Fruit fly (Drosophila melanogaster) whole organism, embryonic: ENCODE data around the gene Lcp65Ag1.

Source experiments
- B-H1 ChIP-seq: fragments of 200-800 bp; sonication (Bioruptor generic); IDR thresholded peaks from 3 replicates; pipeline ENCODE4 v1.3.6; 2022; ENCODE audit warnings: missing biosample characterization, missing genetic modification characterization
- Blimp-1 ChIP-seq: fragments of 200-800 bp; sonication (Bioruptor generic); optimal IDR thresholded peaks from 3 replicates; lab custom pipeline; 2018; ENCODE audit warnings: missing biosample characterization, missing genetic modification characterization, mild to moderate bottlenecking, moderate library complexity, missing genetic modification reagents
- CG10267 ChIP-seq: fragments of 200-800 bp; sonication (Bioruptor generic); optimal IDR thresholded peaks from 2 replicates; lab custom pipeline; 2018; ENCODE audit warnings: missing biosample characterization, mild to moderate bottlenecking, missing genetic modification characterization, moderate library complexity
- CG10431 ChIP-seq: fragments of 200-800 bp; sonication (Bioruptor generic); optimal IDR thresholded peaks from 3 replicates; lab custom pipeline; 2018; ENCODE audit warnings: missing biosample characterization, mild to moderate bottlenecking, missing genetic modification characterization
- CG10979 ChIP-seq: fragments of 200-800 bp; sonication (Bioruptor generic); optimal IDR thresholded peaks from 2 replicates; lab custom pipeline; 2018; ENCODE audit warnings: missing biosample characterization, mild to moderate bottlenecking, missing genetic modification characterization, moderate library complexity
- CG12391 ChIP-seq: fragments of 200-800 bp; sonication (Bioruptor generic); optimal IDR thresholded peaks from 3 replicates; lab custom pipeline; 2018; ENCODE audit warnings: missing biosample characterization, mild to moderate bottlenecking, missing genetic modification characterization, moderate library complexity
- CG14050 ChIP-seq: fragments of 200-800 bp; sonication (Bioruptor generic); IDR thresholded peaks from 3 replicates; pipeline ENCODE4 v1.3.6; 2022; ENCODE audit warnings: missing biosample characterization, missing genetic modification characterization
- CG15073 ChIP-seq: fragments of 200-800 bp; sonication (Bioruptor generic); optimal IDR thresholded peaks from 2 replicates; lab custom pipeline; 2016; ENCODE audit warnings: missing biosample characterization, missing genetic modification characterization
- CG1603 ChIP-seq: fragments of 200-800 bp; sonication (Bioruptor generic); optimal IDR thresholded peaks from 2 replicates; lab custom pipeline; 2019; ENCODE audit warnings: missing biosample characterization, mild to moderate bottlenecking, missing genetic modification characterization, moderate library complexity
- CG17568 ChIP-seq: fragments of 200-800 bp; sonication (Bioruptor generic); optimal IDR thresholded peaks from 2 replicates; lab custom pipeline; 2018; ENCODE audit warnings: missing biosample characterization, mild to moderate bottlenecking, missing genetic modification characterization, moderate library complexity
- CG18599 ChIP-seq: fragments of 200-800 bp; sonication (Bioruptor generic); optimal IDR thresholded peaks from 3 replicates; lab custom pipeline; 2017; ENCODE audit warnings: missing biosample characterization, missing genetic modification characterization, mild to moderate bottlenecking, moderate library complexity, missing genetic modification reagents
- CG18764 ChIP-seq: fragments of 200-800 bp; sonication (Bioruptor generic); optimal IDR thresholded peaks from 3 replicates; lab custom pipeline; 2016; ENCODE audit warnings: missing biosample characterization, missing genetic modification characterization
- CG2129 ChIP-seq: fragments of 200-800 bp; sonication (Bioruptor generic); IDR thresholded peaks from 2 replicates; pipeline ENCODE4 v1.3.6; 2022; ENCODE audit warnings: missing biosample characterization, missing genetic modification characterization; ENCODE audit not compliant: partially characterized antibody
- CG2678 ChIP-seq: fragments of 200-800 bp; sonication (Bioruptor generic); optimal IDR thresholded peaks from 3 replicates; lab custom pipeline; 2019; ENCODE audit warnings: missing biosample characterization, mild to moderate bottlenecking, missing genetic modification characterization, moderate library complexity
- CG2875 ChIP-seq: fragments of 200-800 bp; sonication (Bioruptor generic); optimal IDR thresholded peaks from 2 replicates; lab custom pipeline; 2017; ENCODE audit warnings: missing biosample characterization, mild to moderate bottlenecking, missing genetic modification characterization, missing genetic modification reagents
- CG3726 ChIP-seq: fragments of 200-800 bp; sonication (Bioruptor generic); IDR thresholded peaks from 3 replicates; pipeline ENCODE4, ENCODE4 v1.3.6; 2022; ENCODE audit warnings: missing biosample characterization, missing genetic modification characterization
- CG6683 ChIP-seq: fragments of 200-800 bp; sonication (Bioruptor generic); optimal IDR thresholded peaks from 2 replicates; lab custom pipeline; 2017; ENCODE audit warnings: missing biosample characterization, mild to moderate bottlenecking, missing genetic modification characterization, missing genetic modification reagents
- CG7745 ChIP-seq: fragments of 200-800 bp; sonication (Bioruptor generic); optimal IDR thresholded peaks from 2 replicates; lab custom pipeline; 2018; ENCODE audit warnings: missing biosample characterization, mild to moderate bottlenecking, missing genetic modification characterization, moderate library complexity
- CG7928 ChIP-seq: fragments of 200-800 bp; sonication (Bioruptor generic); optimal IDR thresholded peaks from 2 replicates; lab custom pipeline; 2017; ENCODE audit warnings: missing biosample characterization, mild to moderate bottlenecking, missing genetic modification characterization
- CG8281 ChIP-seq: fragments of 200-800 bp; sonication (Bioruptor generic); optimal IDR thresholded peaks from 2 replicates; lab custom pipeline; 2018; ENCODE audit warnings: missing biosample characterization, mild to moderate bottlenecking, missing genetic modification characterization, moderate library complexity
- CG8388 ChIP-seq: fragments of 200-800 bp; sonication (Bioruptor generic); optimal IDR thresholded peaks from 2 replicates; lab custom pipeline; 2019; ENCODE audit warnings: missing biosample characterization, mild to moderate bottlenecking, missing genetic modification characterization, moderate library complexity
- CG8478 ChIP-seq: fragments of >200 bp; optimal IDR thresholded peaks from 2 replicates; lab custom pipeline; 2018
- CG9727 ChIP-seq: fragments of 200-800 bp; sonication (Bioruptor generic); optimal IDR thresholded peaks from 3 replicates; lab custom pipeline; 2017; ENCODE audit warnings: missing biosample characterization, mild to moderate bottlenecking, missing genetic modification characterization
- HLH4C ChIP-seq: fragments of 200-800 bp; sonication (Bioruptor generic); IDR thresholded peaks from 3 replicates; pipeline ENCODE4 v1.3.6; 2022; ENCODE audit warnings: missing biosample characterization, missing genetic modification characterization; ENCODE audit not compliant: partially characterized antibody
- Hey ChIP-seq: fragments of 200-800 bp; sonication (Bioruptor generic); optimal IDR thresholded peaks from 3 replicates; lab custom pipeline; 2018; ENCODE audit warnings: missing biosample characterization, mild to moderate bottlenecking, missing genetic modification characterization
- Kr ChIP-seq: fragments of 200-800 bp; sonication (Bioruptor generic); optimal IDR thresholded peaks from 2 replicates; lab custom pipeline; 2017; ENCODE audit warnings: missing biosample characterization, mild to moderate bottlenecking, missing genetic modification characterization
- MTF-1 ChIP-seq: fragments of 200-800 bp; sonication (Bioruptor generic); optimal IDR thresholded peaks from 2 replicates; lab custom pipeline; 2018; ENCODE audit warnings: missing biosample characterization, mild to moderate bottlenecking, missing genetic modification characterization, borderline replicate concordance
- Max ChIP-seq: fragments of 200-800 bp; sonication (Bioruptor generic); optimal IDR thresholded peaks from 2 replicates; lab custom pipeline; 2016; ENCODE audit warnings: missing biosample characterization, mild to moderate bottlenecking, missing genetic modification characterization
- NfI ChIP-seq: fragments of 200-800 bp; sonication (Bioruptor generic); optimal IDR thresholded peaks from 3 replicates; lab custom pipeline; 2018; ENCODE audit warnings: missing biosample characterization, mild to moderate bottlenecking, missing genetic modification characterization, moderate library complexity
- Optix ChIP-seq: fragments of 200-800 bp; sonication (Bioruptor generic); IDR thresholded peaks from 3 replicates; pipeline ENCODE4 v1.3.6; 2022; ENCODE audit warnings: missing biosample characterization, missing genetic modification characterization
- Sox100B ChIP-seq: fragments of 200-800 bp; sonication (Bioruptor generic); optimal IDR thresholded peaks from 3 replicates; lab custom pipeline; 2018; ENCODE audit warnings: missing biosample characterization, mild to moderate bottlenecking, missing genetic modification characterization
- Sry-δ ChIP-seq: fragments of 200-800 bp; sonication (Bioruptor generic); optimal IDR thresholded peaks from 2 replicates; lab custom pipeline; 2016; ENCODE audit warnings: missing biosample characterization, missing genetic modification characterization
- TFAM ChIP-seq: fragments of 200-800 bp; sonication (Bioruptor generic); optimal IDR thresholded peaks from 2 replicates; lab custom pipeline; 2017; ENCODE audit warnings: missing biosample characterization, missing genetic modification characterization, inconsistent platforms
- ac ChIP-seq: fragments of 200-800 bp; sonication (Bioruptor generic); optimal IDR thresholded peaks from 3 replicates; lab custom pipeline; 2017; ENCODE audit warnings: missing biosample characterization, mild to moderate bottlenecking, missing genetic modification characterization
- chinmo ChIP-seq: fragments of 200-800 bp; sonication (Bioruptor generic); IDR thresholded peaks from 4 replicates; pipeline ENCODE4 v1.3.6; 2022; ENCODE audit warnings: missing biosample characterization, missing genetic modification characterization; ENCODE audit not compliant: partially characterized antibody
- chm ChIP-seq: fragments of 200-800 bp; sonication (Bioruptor generic); IDR thresholded peaks from 2 replicates; pipeline ENCODE4 v1.3.6; 2022; ENCODE audit warnings: missing biosample characterization, missing genetic modification characterization
- ci ChIP-seq: fragments of 200-800 bp; sonication (Bioruptor generic); IDR thresholded peaks from 3 replicates; pipeline ENCODE4 v1.3.6; 2022; ENCODE audit warnings: missing biosample characterization, missing genetic modification characterization
- dysf ChIP-seq: fragments of 200-800 bp; sonication (Bioruptor generic); IDR thresholded peaks from 3 replicates; pipeline ENCODE4 v1.3.6; 2022; ENCODE audit warnings: missing biosample characterization, missing genetic modification characterization
- fd3F ChIP-seq: fragments of 200-800 bp; sonication (Bioruptor generic); optimal IDR thresholded peaks from 2 replicates; lab custom pipeline; 2018; ENCODE audit warnings: missing biosample characterization, mild to moderate bottlenecking, missing genetic modification characterization, moderate library complexity
- fd64A ChIP-seq: fragments of 200-800 bp; sonication (Bioruptor generic); optimal IDR thresholded peaks from 3 replicates; lab custom pipeline; 2018; ENCODE audit warnings: missing biosample characterization, mild to moderate bottlenecking, missing genetic modification characterization
- gce ChIP-seq: fragments of 200-800 bp; sonication (Bioruptor generic); IDR thresholded peaks from 3 replicates; pipeline ENCODE4 v1.3.6; 2022; ENCODE audit warnings: missing biosample characterization, missing genetic modification characterization
- gfzf ChIP-seq: fragments of 200-800 bp; sonication (Bioruptor generic); optimal IDR thresholded peaks from 2 replicates; lab custom pipeline; 2016; ENCODE audit warnings: missing biosample characterization, mild to moderate bottlenecking, missing genetic modification characterization, moderate library complexity
- gsb ChIP-seq: fragments of 200-800 bp; sonication (Bioruptor generic); IDR thresholded peaks from 2 replicates; pipeline ENCODE4 v1.3.6; 2022; ENCODE audit warnings: missing biosample characterization, missing genetic modification characterization
- onecut ChIP-seq: fragments of 200-800 bp; sonication (Bioruptor generic); IDR thresholded peaks from 2 replicates; pipeline ENCODE4 v1.3.6; 2022; ENCODE audit warnings: missing biosample characterization, missing genetic modification characterization
- row ChIP-seq: fragments of 200-800 bp; sonication (Bioruptor generic); IDR thresholded peaks from 3 replicates; pipeline ENCODE4 v1.3.6; 2022; ENCODE audit warnings: missing biosample characterization, missing genetic modification characterization
- shn ChIP-seq: fragments of 200-800 bp; sonication (Bioruptor generic); optimal IDR thresholded peaks from 3 replicates; lab custom pipeline; 2016; ENCODE audit warnings: missing biosample characterization, missing genetic modification characterization
- slp2 ChIP-seq: fragments of 200-800 bp; sonication (Bioruptor generic); optimal IDR thresholded peaks from 2 replicates; lab custom pipeline; 2016; ENCODE audit warnings: missing biosample characterization, missing genetic modification characterization
- tap ChIP-seq: fragments of 200-800 bp; optimal IDR thresholded peaks from 3 replicates; lab custom pipeline; 2019; ENCODE audit warnings: missing biosample characterization, mild to moderate bottlenecking, missing genetic modification characterization, moderate library complexity
- zf30C ChIP-seq: fragments of 200-800 bp; sonication (Bioruptor generic); optimal IDR thresholded peaks from 3 replicates; lab custom pipeline; 2018; ENCODE audit warnings: missing biosample characterization, mild to moderate bottlenecking, missing genetic modification characterization
- zfh1 ChIP-seq: fragments of 200-800 bp; sonication (Bioruptor generic); IDR thresholded peaks from 3 replicates; pipeline ENCODE4 v1.3.6; 2022; ENCODE audit warnings: missing biosample characterization, missing genetic modification characterization
- zfh2 ChIP-seq: fragments of 200-800 bp; sonication (Bioruptor generic); optimal IDR thresholded peaks from 2 replicates; lab custom pipeline; 2016; ENCODE audit warnings: missing biosample characterization, missing genetic modification characterization

The Lcp65Ag1 gene

DNA sequence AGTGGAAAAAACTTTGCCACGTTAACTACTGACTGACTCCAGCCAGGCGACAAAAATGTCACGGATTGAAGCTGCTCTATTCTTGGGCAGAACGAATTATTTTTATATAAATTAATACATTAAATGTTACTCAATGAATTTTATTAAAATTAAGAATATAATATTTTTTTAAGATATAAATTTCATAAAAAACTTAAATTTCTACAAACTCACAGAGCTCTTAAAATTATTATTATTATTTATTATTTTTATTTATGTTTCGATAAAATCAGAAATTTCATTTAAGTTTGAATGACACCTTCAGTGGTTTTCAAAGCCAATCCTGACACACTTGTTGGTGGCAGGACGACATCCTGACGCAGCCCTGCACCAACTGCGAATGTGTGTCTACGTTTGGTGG is 49.9 kb downstream of the Lcp65Ag1 start (continued):
- no peak for TF ChIP-seq Sry-δ (GFP tag; lab: Kevin White, UChicago)
- peak; percentile 42 for TF ChIP-seq Blimp-1 (GFP tag; lab: Kevin White, UChicago)
- peak; percentile 28 for TF ChIP-seq CG9727 (GFP tag; lab: Kevin White, UChicago)
- no peak for TF ChIP-seq CG8478 (lab: Kevin White, UChicago)
- TF ChIP-seq CG15073, result no peak
- no peak for TF ChIP-seq TFAM (GFP tag; lab: Kevin White, UChicago)
- TF ChIP-seq CG8388, result no peak
- TF ChIP-seq Kr (GFP tag; lab: Kevin White, UChicago), result no peak
- TF ChIP-seq Max (GFP tag; lab: Kevin White, UChicago), result no peak
- TF ChIP-seq B-H1, result no peak
- TF ChIP-seq Hey (tag; lab: Kevin White, UChicago), result no peak
- no peak for TF ChIP-seq CG10431
- no peak for TF ChIP-seq CG8281
- TF ChIP-seq zfh2 (GFP tag; lab: Kevin White, UChicago), result no peak
- TF ChIP-seq CG18599 (GFP tag; lab: Kevin White, UChicago), result peak; percentile 68
- TF ChIP-seq fd3F (GFP tag; lab: Kevin White, UChicago), result no peak
- peak; percentile 31 for TF ChIP-seq CG10267
- no peak for TF ChIP-seq gsb (GFP tag; lab: Robert Waterston, UW)
- TF ChIP-seq HLH4C (GFP tag; lab: Robert Waterston, UW), result no peak
- TF ChIP-seq shn (GFP tag; lab: Kevin White, UChicago), result no peak
- no peak for TF ChIP-seq CG3726 (GFP tag; lab: Robert Waterston, UW)
- TF ChIP-seq NfI (GFP tag; lab: Kevin White, UChicago), result peak; percentile 16
- peak; percentile 25; the same call in 1 of the 3 replicates for TF ChIP-seq row
- TF ChIP-seq ci (GFP tag; lab: Robert Waterston, UW), result no peak
- no peak for TF ChIP-seq CG18764 (GFP tag; lab: Kevin White, UChicago)
- TF ChIP-seq CG17568 (GFP tag; lab: Kevin White, UChicago), result no peak
- no peak for TF ChIP-seq zf30C
- TF ChIP-seq CG14050, result no peak
- TF ChIP-seq slp2 (GFP tag; lab: Kevin White, UChicago), result no peak
- peak; percentile 47; the same call in 2 of the 3 replicates for TF ChIP-seq dysf (GFP tag; lab: Robert Waterston, UW)
- peak; percentile 50 for TF ChIP-seq Sox100B (GFP tag; lab: Kevin White, UChicago)
- TF ChIP-seq CG2678 (tag; lab: Kevin White, UChicago), result peak; percentile 63
- TF ChIP-seq CG6683, result no peak
- TF ChIP-seq zfh1 (GFP tag; lab: Robert Waterston, UW), result no peak
- TF ChIP-seq tap (tag; lab: Kevin White, UChicago), result no peak
- no peak for TF ChIP-seq gfzf (GFP tag; lab: Kevin White, UChicago)
- no peak for TF ChIP-seq Optix (GFP tag; lab: Robert Waterston, UW)
- no peak for TF ChIP-seq CG2875 (GFP tag; lab: Kevin White, UChicago)
- TF ChIP-seq CG1603, result no peak
- TF ChIP-seq chm (GFP tag; lab: Robert Waterston, UW), result no peak
- no peak for TF ChIP-seq gce
- no peak for TF ChIP-seq CG2129 (GFP tag; lab: Robert Waterston, UW)
- peak; percentile 51 for TF ChIP-seq CG10979 (tag; lab: Kevin White, UChicago)
- no peak for TF ChIP-seq onecut
- no peak for TF ChIP-seq fd64A (GFP tag; lab: Kevin White, UChicago)
- peak; percentile 40 for TF ChIP-seq CG12391 (tag; lab: Kevin White, UChicago)
- no peak for TF ChIP-seq MTF-1 (GFP tag; lab: Kevin White, UChicago)
- no peak for TF ChIP-seq chinmo
- no peak for TF ChIP-seq CG7745
- no peak for TF ChIP-seq CG7928 (GFP tag; lab: Kevin White, UChicago)
- no peak for TF ChIP-seq ac (GFP tag; lab: Kevin White, UChicago)
